Worm (Caenorhabditis elegans): Measurements from ENCODE around the gene aqp-10.

aqp-10 gene

DNA sequence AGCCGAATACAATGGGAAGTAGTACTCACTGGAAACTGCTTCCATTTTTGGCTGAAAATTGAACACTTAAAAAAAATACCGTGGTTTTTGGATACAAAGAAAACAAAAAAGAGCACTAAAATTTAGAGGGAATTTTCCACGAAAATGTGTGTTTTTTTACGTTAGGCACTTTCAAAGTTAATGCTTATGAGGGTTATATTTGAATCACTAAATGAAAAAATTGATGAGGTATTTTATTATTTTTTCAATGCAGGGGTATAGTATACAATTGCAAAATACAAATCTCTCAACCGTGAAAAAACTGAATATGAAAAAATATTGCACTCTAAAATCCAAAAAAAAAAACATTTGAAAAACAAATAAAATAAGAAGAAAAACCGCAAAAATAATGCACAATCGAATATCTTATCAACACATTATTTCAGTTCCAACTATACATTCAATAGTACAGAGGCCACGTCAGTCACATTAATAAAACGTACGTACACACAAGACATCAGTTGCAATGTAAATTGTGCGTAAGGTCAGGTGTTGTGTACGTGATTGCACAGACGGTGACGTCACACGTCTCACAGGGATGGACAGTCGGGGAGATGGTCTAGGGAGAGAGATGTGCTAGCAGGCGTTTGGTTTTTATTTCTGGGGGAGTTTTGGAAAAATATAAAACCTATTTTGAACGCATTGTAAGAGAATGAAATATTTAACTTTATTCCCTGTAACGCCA is at the start of gene aqp-10:
Gene aqp-10, minus strand, starts transcription at position 51 of the 724 bp plus-strand sequence.
- TF ChIP-seq unc-62 (GFP tag; optimal IDR thresholded peaks at IDR 0.05) (no peak), Y116A8C.19 (tag; optimal IDR thresholded peaks at IDR 0.05; ENCODE audit: borderline replicate concordance) (no peak), nhr-19 (GFP tag; conservative IDR thresholded peaks at IDR 0.05) (peak; percentile 47), ztf-4 (tag; optimal IDR thresholded peaks at IDR 0.05) (no peak), skn-1 (tag; optimal IDR thresholded peaks at IDR 0.05) (peak; percentile 13), nhr-12 (tag; optimal IDR thresholded peaks at IDR 0.05) (no peak), sup-37 (GFP tag; optimal IDR thresholded peaks at IDR 0.05) (no peak), tbx-2 (tag; optimal IDR thresholded peaks at IDR 0.05) (peak; percentile 70), ama-1 (optimal IDR thresholded peaks at IDR 0.05) (no peak), nhr-20 (tag; optimal IDR thresholded peaks at IDR 0.05) (peak; percentile 73), pag-3 (tag; optimal IDR thresholded peaks at IDR 0.05; ENCODE audit: borderline replicate concordance, insufficient read depth) (no peak), dpl-1 (GFP tag; optimal IDR thresholded peaks at IDR 0.05) (peak in 2 of 3 experiments; percentile 55 to 61), C16A3.4 (tag; optimal IDR thresholded peaks at IDR 0.05) (peak; percentile 44), xbp-1 (tag; optimal IDR thresholded peaks at IDR 0.05) (peak; percentile 78), F16B12.6 (tag; optimal IDR thresholded peaks at IDR 0.05) (peak; percentile 87), irx-1 (tag; optimal IDR thresholded peaks at IDR 0.05) (peak; percentile 1), lir-3 (tag; optimal IDR thresholded peaks at IDR 0.05; ENCODE audit: poor library complexity) (peak; percentile 8), lin-13 (GFP tag; optimal IDR thresholded peaks at IDR 0.05) (no peak), elt-3 (tag; optimal IDR thresholded peaks at IDR 0.05) (peak in 2 of 6 experiments; percentile 3 to 27), nhr-90 (tag; optimal IDR thresholded peaks at IDR 0.05; ENCODE audit: poor library complexity) (peak; percentile 64), blmp-1 (tag; optimal IDR thresholded peaks at IDR 0.05) (peak; percentile 57), mep-1 (tag; optimal IDR thresholded peaks at IDR 0.05) (peak; percentile 78), nhr-71 (tag; optimal IDR thresholded peaks at IDR 0.05) (peak; percentile 68), mef-2 (tag; optimal IDR thresholded peaks at IDR 0.05) (no peak), lin-35 (GFP tag; optimal IDR thresholded peaks at IDR 0.05) (peak; percentile 17 to 79), dsc-1 (tag; optimal IDR thresholded peaks at IDR 0.05) (peak; percentile 15), nhr-28 (tag; optimal IDR thresholded peaks at IDR 0.05) (no peak), lsy-2 (tag; optimal IDR thresholded peaks at IDR 0.05) (peak; percentile 54 to 68), nhr-47 (tag; optimal IDR thresholded peaks at IDR 0.05) (peak; percentile 49), nhr-85 (tag) (peak; percentile 82), lin-15B (tag; optimal IDR thresholded peaks at IDR 0.05) (no peak), elt-2 (tag; optimal IDR thresholded peaks at IDR 0.05) (peak; percentile 69), rnt-1 (tag; optimal IDR thresholded peaks at IDR 0.05) (peak; percentile 46), efl-1 (optimal IDR thresholded peaks at IDR 0.05) (peak; percentile 60 to 63), efl-1 (GFP tag; optimal IDR thresholded peaks at IDR 0.05 in 1 of 2) (peak; percentile 45 to 96), vab-15 (tag; optimal IDR thresholded peaks at IDR 0.05) (no peak), lin-14 (GFP tag; optimal IDR thresholded peaks at IDR 0.05) (peak; percentile 54), hpl-2 (GFP tag; optimal IDR thresholded peaks at IDR 0.05) (no peak), snu-23 (GFP tag; optimal IDR thresholded peaks at IDR 0.05) (peak; percentile 74), swsn-7 (tag; optimal IDR thresholded peaks at IDR 0.05) (peak; percentile 46), pqm-1 (tag; optimal IDR thresholded peaks at IDR 0.05) (no peak), nhr-84 (tag; optimal IDR thresholded peaks at IDR 0.05) (no peak), mab-9 (GFP tag; IDR thresholded peaks at IDR 0.05) (0 out of 2 replicates have a peak, but pooled peaks have one; percentile 39)

Measured in whole organism, L1 larva.